Fruit fly (Drosophila melanogaster) whole organism, wandering third instar larva: ENCODE measurements around the gene CG6026.

ENCODE experiments used
- Abd-B ChIP-seq: fragments of >200 bp; optimal IDR thresholded peaks from 2 replicates; lab custom pipeline; 2017; ENCODE audit warnings: missing biosample characterization, missing genetic modification characterization
- CrebA ChIP-seq: fragments of 200-800 bp; sonication (Bioruptor generic); optimal IDR thresholded peaks from 2 replicates; lab custom pipeline; 2016; ENCODE audit warnings: missing biosample characterization, mild to moderate bottlenecking, missing genetic modification characterization, borderline replicate concordance
- Dif ChIP-seq: fragments of 200-275, 200-300 bp; sonication (Bioruptor generic); optimal IDR thresholded peaks from 2 replicates; lab custom pipeline; 2018; ENCODE audit warnings: missing biosample characterization, missing genetic modification characterization; ENCODE audit not compliant: partially characterized antibody
- GATAd ChIP-seq: sonication (Bioruptor generic); optimal IDR thresholded peaks from 2 replicates; lab custom pipeline; 2016; ENCODE audit warnings: missing biosample characterization, missing genetic modification characterization
- HLH106 ChIP-seq: fragments of 200-800 bp; optimal IDR thresholded peaks from 3 replicates; lab custom pipeline; 2019; ENCODE audit warnings: missing biosample characterization, mild to moderate bottlenecking, missing genetic modification characterization, moderate library complexity
- Hnf4 ChIP-seq: fragments of 200-800 bp; sonication (Bioruptor generic); optimal IDR thresholded peaks from 2 replicates; lab custom pipeline; 2016; ENCODE audit warnings: missing biosample characterization, mild to moderate bottlenecking, missing genetic modification characterization
- Hr78 ChIP-seq: fragments of >200 bp; optimal IDR thresholded peaks from 2 replicates; lab custom pipeline; 2017; ENCODE audit warnings: missing biosample characterization, missing genetic modification characterization
- Hr83 ChIP-seq: fragments of 200-300 bp; sonication (Bioruptor generic); optimal IDR thresholded peaks from 2 replicates; lab custom pipeline; 2016; ENCODE audit warnings: missing biosample characterization, mild to moderate bottlenecking, missing genetic modification characterization, moderate library complexity; ENCODE audit not compliant: poor library complexity, severe bottlenecking
- Jra ChIP-seq: sonication (Bioruptor generic); optimal IDR thresholded peaks from 2 replicates; lab custom pipeline; 2016; ENCODE audit warnings: missing biosample characterization, missing genetic modification characterization
- Myc ChIP-seq: fragments of >200 bp; optimal IDR thresholded peaks from 2 replicates; lab custom pipeline; 2017
- N ChIP-seq: fragments of >200 bp; optimal IDR thresholded peaks from 2 replicates; lab custom pipeline; 2018; ENCODE audit warnings: missing biosample characterization, missing external identifiers, missing genetic modification characterization
- OdsH ChIP-seq: fragments of 200-800 bp; sonication (Bioruptor generic); optimal IDR thresholded peaks from 2 replicates; lab custom pipeline; 2016; ENCODE audit warnings: missing biosample characterization, mild to moderate bottlenecking, missing genetic modification characterization
- Rel ChIP-seq, 2 experiments: fragments of 200-800 bp; sonication (Bioruptor generic) in 1 of 2; optimal IDR thresholded peaks; 2 replicates in 1 of 2; 3 replicates in 1 of 2; lab custom pipeline; 2016 to 2019; ENCODE audit warnings: mild to moderate bottlenecking in 2 of 2, missing biosample characterization in 2 of 2, missing genetic modification characterization in 2 of 2, moderate library complexity in 1 of 2
- Sp1 ChIP-seq: fragments of 200-800 bp; sonication (Bioruptor generic); optimal IDR thresholded peaks from 3 replicates; lab custom pipeline; 2019; ENCODE audit warnings: missing biosample characterization, mild to moderate bottlenecking, missing genetic modification characterization, moderate library complexity
- Vsx2 ChIP-seq: fragments of 200-300, 225-300 bp; sonication (Bioruptor generic); optimal IDR thresholded peaks from 2 replicates; lab custom pipeline; 2018; ENCODE audit warnings: missing biosample characterization, missing genetic modification characterization; ENCODE audit not compliant: partially characterized antibody
- br ChIP-seq: fragments of 200-800 bp; sonication (Bioruptor generic); optimal IDR thresholded peaks from 2 replicates; lab custom pipeline; 2016; ENCODE audit warnings: missing biosample characterization, missing genetic modification characterization
- brk ChIP-seq: fragments of 200-800 bp; sonication (Bioruptor generic); optimal IDR thresholded peaks from 2 replicates; lab custom pipeline; 2016; ENCODE audit warnings: missing biosample characterization, mild to moderate bottlenecking, missing genetic modification characterization
- dmrt93B ChIP-seq: fragments of 200-800 bp; sonication (Bioruptor generic); optimal IDR thresholded peaks from 2 replicates; lab custom pipeline; 2018; ENCODE audit warnings: missing biosample characterization, mild to moderate bottlenecking, missing genetic modification characterization
- dsf ChIP-seq: sonication (Bioruptor generic); optimal IDR thresholded peaks from 2 replicates; lab custom pipeline; 2016; ENCODE audit warnings: missing biosample characterization, missing genetic modification characterization, borderline replicate concordance
- ey ChIP-seq: fragments of 200-800 bp; sonication (Bioruptor generic); optimal IDR thresholded peaks from 2 replicates; lab custom pipeline; 2016; ENCODE audit warnings: missing biosample characterization, missing genetic modification characterization
- foxo ChIP-seq, 2 experiments: fragments of 200-800 bp; sonication (Bioruptor generic); optimal IDR thresholded peaks; 2 replicates in 1 of 2; 3 replicates in 1 of 2; lab custom pipeline; 2016 to 2017; ENCODE audit warnings: missing biosample characterization in 2 of 2, missing genetic modification characterization in 2 of 2
- fru ChIP-seq: fragments of 200-800 bp; sonication (Bioruptor generic); optimal IDR thresholded peaks from 3 replicates; lab custom pipeline; 2016; ENCODE audit warnings: missing biosample characterization, mild to moderate bottlenecking, missing genetic modification characterization
- h ChIP-seq: fragments of 200-800 bp; sonication (Bioruptor generic); optimal IDR thresholded peaks from 3 replicates; lab custom pipeline; 2016; ENCODE audit warnings: missing biosample characterization, mild to moderate bottlenecking, missing genetic modification characterization
- jim ChIP-seq: fragments of 175-275, 200-325 bp; sonication (Bioruptor generic); optimal IDR thresholded peaks from 2 replicates; lab custom pipeline; 2016; ENCODE audit warnings: missing biosample characterization, mild to moderate bottlenecking, missing genetic modification characterization
- psq ChIP-seq: fragments of 200-800 bp; sonication (Bioruptor generic); optimal IDR thresholded peaks from 3 replicates; lab custom pipeline; 2017; ENCODE audit warnings: missing biosample characterization, mild to moderate bottlenecking, missing genetic modification characterization, moderate library complexity
- rgr ChIP-seq: fragments of 200-800 bp; sonication (Bioruptor generic); optimal IDR thresholded peaks from 3 replicates; lab custom pipeline; 2016; ENCODE audit warnings: missing biosample characterization, mild to moderate bottlenecking, missing genetic modification characterization
- sage ChIP-seq: fragments of 200-800 bp; sonication (Bioruptor generic); optimal IDR thresholded peaks from 2 replicates; lab custom pipeline; 2016; ENCODE audit warnings: missing biosample characterization, mild to moderate bottlenecking, missing genetic modification characterization
- sv ChIP-seq: fragments of 200-800 bp; sonication (Bioruptor generic); optimal IDR thresholded peaks from 3 replicates; lab custom pipeline; 2016; ENCODE audit warnings: missing biosample characterization, missing genetic modification characterization
- tai ChIP-seq: sonication (Bioruptor generic); optimal IDR thresholded peaks from 2 replicates; lab custom pipeline; 2016; ENCODE audit warnings: missing biosample characterization, missing genetic modification characterization
- usp ChIP-seq: fragments of >200 bp; optimal IDR thresholded peaks from 2 replicates; lab custom pipeline; 2017; ENCODE audit warnings: missing biosample characterization, missing genetic modification characterization

The CG6026 gene

dm6 chr3R:19073002-19073401, 39.7 kb downstream of the CG6026 start:
- TF ChIP-seq br (GFP tag; lab: Kevin White, UChicago) = no peak
- TF ChIP-seq GATAd (GFP tag; lab: Kevin White, UChicago) = no peak
- no peak for TF ChIP-seq usp (GFP tag; lab: Kevin White, UChicago)
- TF ChIP-seq HLH106 = peak; percentile 50
- TF ChIP-seq fru = peak; percentile 37
- peak; percentile 33 for TF ChIP-seq OdsH (GFP tag; lab: Kevin White, UChicago)
- peak; percentile 39 for TF ChIP-seq Sp1 (GFP tag; lab: Kevin White, UChicago)
- peak; percentile 37 for TF ChIP-seq rgr (GFP tag; lab: Kevin White, UChicago)
- peak; percentile 10 for TF ChIP-seq h (GFP tag; lab: Kevin White, UChicago)
- peak in 1 of 2 experiments; percentile 54 for TF ChIP-seq foxo (GFP tag; optimal IDR thresholded peaks at IDR 0.05; lab: Kevin White, UChicago)
- TF ChIP-seq jim = no peak
- TF ChIP-seq ey (GFP tag; lab: Kevin White, UChicago) = peak; percentile 37
- peak; percentile 13 for TF ChIP-seq psq

dm6 chr3R:19074207-19074606, 40.9 kb downstream of the CG6026 start:
- peak; percentile 38 for TF ChIP-seq fru
- TF ChIP-seq ey (GFP tag; lab: Kevin White, UChicago) = peak; percentile 21
- no peak for TF ChIP-seq dsf
- no peak for TF ChIP-seq tai (GFP tag; lab: Kevin White, UChicago)
- TF ChIP-seq foxo (GFP tag; optimal IDR thresholded peaks at IDR 0.05; lab: Kevin White, UChicago) = peak in 1 of 2 experiments; percentile 47
- TF ChIP-seq rgr (GFP tag; lab: Kevin White, UChicago) = peak; percentile 3
- no peak for TF ChIP-seq Vsx2 (GFP tag; lab: Kevin White, UChicago)

- TF ChIP-seq Myc (lab: Kevin White, UChicago) (no peak), dsf (no peak), Rel (GFP tag; optimal IDR thresholded peaks at IDR 0.05; lab: Kevin White, UChicago) (no peak), Rel (tag; optimal IDR thresholded peaks at IDR 0.05; lab: Kevin White, UChicago) (no peak), rgr (GFP tag; lab: Kevin White, UChicago) (no peak)
Observed at dm6 chr3R:19075135-19075534, 41.8 kb downstream of the CG6026 start.

- TF ChIP-seq br (GFP tag; lab: Kevin White, UChicago) (no peak), N (GFP tag; lab: Kevin White, UChicago) (no peak), Hr78 (no peak), dmrt93B (GFP tag; lab: Kevin White, UChicago) (no peak), Abd-B (no peak), tai (GFP tag; lab: Kevin White, UChicago) (no peak), brk (no peak), Hr83 (GFP tag; lab: Kevin White, UChicago) (no peak), Rel (GFP tag; optimal IDR thresholded peaks at IDR 0.05; lab: Kevin White, UChicago) (no peak), Rel (tag; optimal IDR thresholded peaks at IDR 0.05; lab: Kevin White, UChicago) (no peak), Hnf4 (GFP tag; lab: Kevin White, UChicago) (no peak), jim (no peak), GATAd (GFP tag; lab: Kevin White, UChicago) (no peak), h (GFP tag; lab: Kevin White, UChicago) (no peak), foxo (GFP tag; optimal IDR thresholded peaks at IDR 0.05; lab: Kevin White, UChicago) (no peak), Vsx2 (GFP tag; lab: Kevin White, UChicago) (no peak), sv (no peak), Sp1 (GFP tag; lab: Kevin White, UChicago) (no peak), Jra (GFP tag; lab: Kevin White, UChicago) (no peak), sage (GFP tag; lab: Kevin White, UChicago) (no peak), CrebA (GFP tag; lab: Kevin White, UChicago) (no peak)
Observed at dm6 chr3R:19077856-19078255, 44.5 kb downstream of the CG6026 start.

dm6 chr3R:19079140-19079539, 45.8 kb downstream of the CG6026 start:
- TF ChIP-seq Dif (GFP tag; lab: Kevin White, UChicago) (no peak), HLH106 (no peak), jim (no peak), psq (no peak), h (GFP tag; lab: Kevin White, UChicago) (no peak), Hr83 (GFP tag; lab: Kevin White, UChicago) (no peak), br (GFP tag; lab: Kevin White, UChicago) (no peak), usp (GFP tag; lab: Kevin White, UChicago) (no peak), OdsH (GFP tag; lab: Kevin White, UChicago) (no peak), fru (no peak)
